Worm (Caenorhabditis elegans) whole organism, mixed stage, embryonic: ENCODE results near the gene unc-76.

Experiments used
- ceh-43 ChIP-seq: fragments of 200-800 bp; sonication (Bioruptor generic); optimal IDR thresholded peaks from 2 replicates; lab custom pipeline; 2018; ENCODE audit warnings: mild to moderate bottlenecking, missing genetic modification characterization, moderate library complexity, missing compliant biosample characterization
- cnd-1 ChIP-seq: fragments of 200-800 bp; sonication (Bioruptor generic); optimal IDR thresholded peaks from 2 replicates; lab custom pipeline; 2018; ENCODE audit warnings: mild to moderate bottlenecking, missing genetic modification characterization, missing compliant biosample characterization
- elt-3 ChIP-seq: fragments of 150-350 bp; optimal IDR thresholded peaks from 2 replicates; lab custom pipeline; 2014; ENCODE audit warnings: missing biosample characterization, missing genetic modification characterization
- mls-2 ChIP-seq: sonication (generic microtip); optimal IDR thresholded peaks from 2 replicates; lab custom pipeline; 2016; ENCODE audit warnings: mild to moderate bottlenecking, missing genetic modification characterization, moderate library complexity, missing compliant biosample characterization
- nhr-12 ChIP-seq: fragments of 150-350 bp; optimal IDR thresholded peaks from 2 replicates; lab custom pipeline; 2014; ENCODE audit warnings: missing biosample characterization, missing genetic modification characterization
- nhr-2 ChIP-seq: fragments of 150-350 bp; optimal IDR thresholded peaks from 2 replicates; lab custom pipeline; 2014; ENCODE audit warnings: missing biosample characterization, missing genetic modification characterization
- snpc-4 ChIP-seq: fragments of 150-350 bp; optimal IDR thresholded peaks from 2 replicates; lab custom pipeline; 2014; ENCODE audit warnings: missing biosample characterization, missing genetic modification characterization
- unc-39 ChIP-seq: fragments of 150-350 bp; optimal IDR thresholded peaks from 2 replicates; lab custom pipeline; 2014; ENCODE audit warnings: missing biosample characterization, missing genetic modification characterization
- ztf-11 ChIP-seq: fragments of 150-350 bp; optimal IDR thresholded peaks from 2 replicates; lab custom pipeline; 2014; ENCODE audit warnings: missing biosample characterization, missing genetic modification characterization

DNA sequence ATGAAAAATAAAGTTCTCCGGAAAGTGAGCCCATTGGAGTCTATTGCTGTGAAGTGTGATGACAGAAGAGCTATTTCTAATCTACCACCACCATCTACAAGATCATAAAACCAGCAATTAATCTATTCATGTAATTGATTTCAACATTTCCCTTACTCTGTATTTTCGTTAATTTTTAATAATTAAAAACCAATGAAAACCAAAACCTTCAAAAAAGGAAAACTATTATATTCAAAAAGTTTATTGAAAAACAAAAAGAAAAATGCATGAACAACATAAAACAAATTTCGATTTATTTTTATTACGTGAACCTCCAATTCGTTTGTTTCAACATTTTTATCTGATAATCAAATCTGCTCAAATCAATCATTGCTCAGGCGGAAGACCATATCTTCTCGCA, 27.9 kb downstream of the unc-76 start, which contains the start of gene C01G10.1:
- no peak for TF ChIP-seq elt-3 (tag; lab: Kevin White, UChicago)
- no peak for TF ChIP-seq cnd-1
- TF ChIP-seq nhr-12 = no peak
- TF ChIP-seq unc-39 (tag; lab: Kevin White, UChicago) = no peak
- no peak for TF ChIP-seq ceh-43 (GFP tag; lab: Kevin White, UChicago)
- no peak for TF ChIP-seq snpc-4 (tag; lab: Kevin White, UChicago)
- TF ChIP-seq nhr-2 = no peak
- no peak for TF ChIP-seq ztf-11 (tag; lab: Kevin White, UChicago)
- no peak for TF ChIP-seq mls-2
